Worm (Caenorhabditis elegans) whole organism, late embryonic: Measurements from ENCODE around the gene spr-1.

Experiments
- C08G9.2 ChIP-seq: sonication (generic microtip); optimal IDR thresholded peaks from 2 replicates; lab custom pipeline; 2016; ENCODE audit warnings: mild to moderate bottlenecking, missing genetic modification characterization, moderate library complexity, missing compliant biosample characterization
- C38D4.7 ChIP-seq: fragments of 200-800 bp; sonication (Bioruptor generic); optimal IDR thresholded peaks from 2 replicates; lab custom pipeline; 2018; ENCODE audit warnings: mild to moderate bottlenecking, missing genetic modification characterization, moderate library complexity, missing compliant biosample characterization
- F13H6.1 ChIP-seq: sonication (generic microtip); optimal IDR thresholded peaks from 2 replicates; lab custom pipeline; 2016; ENCODE audit warnings: missing genetic modification characterization, missing compliant biosample characterization
- T23F11.4 ChIP-seq: fragments of 200-800 bp; sonication (Bioruptor generic); optimal IDR thresholded peaks from 2 replicates; lab custom pipeline; 2018; ENCODE audit warnings: mild to moderate bottlenecking, missing genetic modification characterization, missing compliant biosample characterization
- ama-1 ChIP-seq: fragments of 150-350 bp; optimal IDR thresholded peaks from 2 replicates; lab custom pipeline; 2014
- ceh-14 ChIP-seq: sonication (generic microtip); optimal IDR thresholded peaks from 2 replicates; lab custom pipeline; 2016; ENCODE audit warnings: missing genotype, missing genetic modification characterization, missing compliant biosample characterization
- ceh-18 ChIP-seq: sonication (generic microtip); optimal IDR thresholded peaks from 2 replicates; lab custom pipeline; 2016; ENCODE audit warnings: missing genetic modification characterization, missing compliant biosample characterization
- ceh-2 ChIP-seq: sonication (generic microtip); optimal IDR thresholded peaks from 2 replicates; lab custom pipeline; 2016; ENCODE audit warnings: missing genotype, missing genetic modification characterization, missing compliant biosample characterization
- ceh-24 ChIP-seq: sonication (generic microtip); optimal IDR thresholded peaks from 2 replicates; lab custom pipeline; 2016; ENCODE audit warnings: mild to moderate bottlenecking, missing genetic modification characterization, missing compliant biosample characterization
- ceh-30 ChIP-seq: fragments of 150-350 bp; optimal IDR thresholded peaks from 2 replicates; lab custom pipeline; 2014; ENCODE audit warnings: missing biosample characterization, missing genetic modification characterization
- ceh-6 ChIP-seq: fragments of 200-800 bp; sonication (Bioruptor generic); optimal IDR thresholded peaks from 2 replicates; lab custom pipeline; 2018; ENCODE audit warnings: mild to moderate bottlenecking, missing genetic modification characterization, missing compliant biosample characterization
- che-1 ChIP-seq: sonication (generic microtip); optimal IDR thresholded peaks from 2 replicates; lab custom pipeline; 2016; ENCODE audit warnings: mild to moderate bottlenecking, missing genetic modification characterization, missing compliant biosample characterization
- dmd-4 ChIP-seq: sonication (generic microtip); optimal IDR thresholded peaks from 2 replicates; lab custom pipeline; 2016; ENCODE audit warnings: borderline replicate concordance, missing genetic modification characterization, missing compliant biosample characterization
- ets-4 ChIP-seq: sonication (generic microtip); optimal IDR thresholded peaks from 2 replicates; lab custom pipeline; 2016; ENCODE audit warnings: missing genetic modification characterization, missing compliant biosample characterization
- fax-1 ChIP-seq: sonication (generic microtip); optimal IDR thresholded peaks from 2 replicates; lab custom pipeline; 2016; ENCODE audit warnings: missing genotype, missing genetic modification characterization, missing compliant biosample characterization
- fkh-10 ChIP-seq: fragments of 150-350 bp; optimal IDR thresholded peaks from 2 replicates; lab custom pipeline; 2014; ENCODE audit warnings: missing biosample characterization, missing genetic modification reagents, missing genetic modification characterization
- fkh-6 ChIP-seq: sonication (generic microtip); optimal IDR thresholded peaks from 2 replicates; lab custom pipeline; 2016; ENCODE audit warnings: missing genetic modification characterization, missing compliant biosample characterization
- hlh-13 ChIP-seq: fragments of 200-800 bp; sonication (Bioruptor generic); optimal IDR thresholded peaks from 2 replicates; lab custom pipeline; 2018; ENCODE audit warnings: mild to moderate bottlenecking, missing genetic modification characterization, missing compliant biosample characterization
- hlh-6 ChIP-seq: sonication (generic microtip); optimal IDR thresholded peaks from 2 replicates; lab custom pipeline; 2016; ENCODE audit warnings: missing genotype, missing genetic modification characterization, missing compliant biosample characterization
- hlh-8 ChIP-seq: sonication (generic microtip); optimal IDR thresholded peaks from 2 replicates; lab custom pipeline; 2016; ENCODE audit warnings: missing genotype, missing genetic modification characterization, missing compliant biosample characterization
- lim-6 ChIP-seq: sonication (generic microtip); optimal IDR thresholded peaks from 2 replicates; lab custom pipeline; 2016; ENCODE audit warnings: missing genetic modification characterization, missing compliant biosample characterization
- lin-11 ChIP-seq: fragments of 200-800 bp; sonication (Bioruptor generic); optimal IDR thresholded peaks from 2 replicates; lab custom pipeline; 2018; ENCODE audit warnings: mild to moderate bottlenecking, missing genetic modification characterization, missing compliant biosample characterization
- nfya-1 ChIP-seq: sonication (generic microtip); optimal IDR thresholded peaks from 2 replicates; lab custom pipeline; 2017; ENCODE audit warnings: missing genetic modification characterization, mild to moderate bottlenecking, missing compliant biosample characterization, antibody characterized with exemption, moderate library complexity
- nhr-232 ChIP-seq: sonication (generic microtip); optimal IDR thresholded peaks from 2 replicates; lab custom pipeline; 2016; ENCODE audit warnings: missing genetic modification characterization, missing compliant biosample characterization
- npax-4 ChIP-seq: sonication (generic microtip); optimal IDR thresholded peaks from 2 replicates; lab custom pipeline; 2016; ENCODE audit warnings: missing genetic modification characterization, missing compliant biosample characterization
- odd-2 ChIP-seq: sonication (generic microtip); optimal IDR thresholded peaks from 2 replicates; lab custom pipeline; 2017; ENCODE audit warnings: antibody characterized with exemption, mild to moderate bottlenecking, missing genetic modification characterization, missing compliant biosample characterization
- pag-3 ChIP-seq: sonication (generic microtip); optimal IDR thresholded peaks from 2 replicates; lab custom pipeline; 2016; ENCODE audit warnings: missing compliant biosample characterization, missing genetic modification characterization, borderline replicate concordance
- pat-9 ChIP-seq: fragments of 200-800 bp; sonication (Bioruptor generic); optimal IDR thresholded peaks from 2 replicates; lab custom pipeline; 2018; ENCODE audit warnings: mild to moderate bottlenecking, missing genetic modification characterization, moderate library complexity, missing compliant biosample characterization
- pax-1 ChIP-seq: fragments of 150-350 bp; optimal IDR thresholded peaks from 2 replicates; lab custom pipeline; 2014; ENCODE audit warnings: missing biosample characterization, missing genetic modification characterization
- pqm-1 ChIP-seq: sonication (generic microtip); optimal IDR thresholded peaks from 2 replicates; lab custom pipeline; 2016; ENCODE audit warnings: missing genetic modification characterization, missing compliant biosample characterization
- pros-1 ChIP-seq: fragments of 150-350 bp; optimal IDR thresholded peaks from 2 replicates; lab custom pipeline; 2014; ENCODE audit warnings: missing biosample characterization, missing genetic modification reagents, missing genetic modification characterization
- sdc-2 ChIP-seq: sonication (generic microtip); optimal IDR thresholded peaks from 2 replicates; lab custom pipeline; 2016; ENCODE audit warnings: missing genotype, missing genetic modification characterization, missing compliant biosample characterization
- syd-9 ChIP-seq: sonication (generic microtip); optimal IDR thresholded peaks from 2 replicates; lab custom pipeline; 2016; ENCODE audit warnings: mild to moderate bottlenecking, missing genetic modification characterization, moderate library complexity, missing compliant biosample characterization
- tbx-2 ChIP-seq: sonication (generic microtip); optimal IDR thresholded peaks from 2 replicates; lab custom pipeline; 2016; ENCODE audit warnings: missing genetic modification characterization, missing compliant biosample characterization
- tbx-7 ChIP-seq: sonication (generic microtip); optimal IDR thresholded peaks from 2 replicates; lab custom pipeline; 2016; ENCODE audit warnings: missing genotype, missing genetic modification characterization, missing compliant biosample characterization
- ttx-3 ChIP-seq: sonication (generic microtip); optimal IDR thresholded peaks from 2 replicates; lab custom pipeline; 2016; ENCODE audit warnings: missing genetic modification reagents, missing genetic modification characterization, missing compliant biosample characterization
- zip-5 ChIP-seq: sonication (generic microtip); optimal IDR thresholded peaks from 2 replicates; lab custom pipeline; 2016; ENCODE audit warnings: missing genetic modification characterization, missing compliant biosample characterization
- ztf-16 ChIP-seq: sonication (generic microtip); optimal IDR thresholded peaks from 2 replicates; lab custom pipeline; 2017; ENCODE audit warnings: missing genetic modification characterization, missing compliant biosample characterization

Gene spr-1

ce11 chrV:8145329-8145728, 16.2 kb upstream of the spr-1 start, which contains the start of gene D1014.13:
D1014.13 (plus strand) TSS chrV:8145629.
- TF ChIP-seq C38D4.7 (GFP tag; lab: Kevin White, UChicago) (no peak), ets-4 (tag; lab: Kevin White, UChicago) (no peak), F13H6.1 (tag; lab: Kevin White, UChicago) (no peak), syd-9 (tag; lab: Kevin White, UChicago) (no peak), ttx-3 (tag; lab: Kevin White, UChicago) (no peak), ceh-2 (tag; lab: Kevin White, UChicago) (no peak), pqm-1 (tag; lab: Kevin White, UChicago) (no peak), pros-1 (tag; lab: Kevin White, UChicago) (no peak), ceh-24 (tag; lab: Kevin White, UChicago) (no peak), ceh-14 (tag; lab: Kevin White, UChicago) (no peak), pag-3 (tag; lab: Kevin White, UChicago) (no peak), ama-1 (no peak), zip-5 (no peak), T23F11.4 (no peak), dmd-4 (tag; lab: Kevin White, UChicago) (no peak)

ce11 chrV:8144515-8144914, 15.4 kb upstream of the spr-1 start:
- TF ChIP-seq C08G9.2 (tag; lab: Kevin White, UChicago) (no peak), pros-1 (tag; lab: Kevin White, UChicago) (no peak), ceh-18 (tag; lab: Kevin White, UChicago) (no peak), ttx-3 (tag; lab: Kevin White, UChicago) (no peak), nhr-232 (tag; lab: Kevin White, UChicago) (no peak), hlh-6 (tag; lab: Kevin White, UChicago) (no peak), fkh-10 (GFP tag; lab: Kevin White, UChicago) (no peak), sdc-2 (no peak), lim-6 (tag; lab: Kevin White, UChicago) (no peak), tbx-7 (tag; lab: Kevin White, UChicago) (no peak)

- no peak for TF ChIP-seq C08G9.2 (tag; lab: Kevin White, UChicago)
Observed at ce11 chrV:8143605-8144004, 14.5 kb upstream of the spr-1 start, which contains the start of gene D1014.2. D1014.2 (plus strand) TSS chrV:8143905.

- TF ChIP-seq sdc-2 (no peak), fkh-10 (GFP tag; lab: Kevin White, UChicago) (no peak), ztf-16 (tag; lab: Kevin White, UChicago) (no peak), dmd-4 (tag; lab: Kevin White, UChicago) (no peak), che-1 (tag; lab: Kevin White, UChicago) (no peak), odd-2 (no peak), nfya-1 (tag; lab: Kevin White, UChicago) (no peak), pqm-1 (tag; lab: Kevin White, UChicago) (no peak), C38D4.7 (GFP tag; lab: Kevin White, UChicago) (no peak), ceh-30 (tag; lab: Kevin White, UChicago) (no peak)
Observed at ce11 chrV:8132926-8133325, 3.8 kb upstream of the spr-1 start, which contains the start of gene D1014.4. D1014.4 (plus strand) TSS chrV:8133226.

ce11 chrV:8131628-8132027, 2.5 kb upstream of the spr-1 start:
- TF ChIP-seq odd-2 (no peak), pag-3 (tag; lab: Kevin White, UChicago) (no peak), pat-9 (no peak), tbx-2 (tag; lab: Kevin White, UChicago) (no peak), fkh-6 (no peak)

- TF ChIP-seq ceh-2 (tag; lab: Kevin White, UChicago) (no peak), pax-1 (tag; lab: Kevin White, UChicago) (no peak), fkh-10 (GFP tag; lab: Kevin White, UChicago) (no peak), C38D4.7 (GFP tag; lab: Kevin White, UChicago) (no peak), npax-4 (tag; lab: Kevin White, UChicago) (no peak), pat-9 (no peak), lin-11 (tag; lab: Kevin White, UChicago) (no peak), hlh-13 (GFP tag; lab: Kevin White, UChicago) (no peak), sdc-2 (no peak), ttx-3 (tag; lab: Kevin White, UChicago) (no peak), ets-4 (tag; lab: Kevin White, UChicago) (no peak), ceh-14 (tag; lab: Kevin White, UChicago) (no peak), fax-1 (no peak), che-1 (tag; lab: Kevin White, UChicago) (no peak), ceh-6 (no peak), hlh-8 (no peak)
- TF ChIP-seq, all 69 proteins: peak for 0
Observed at ce11 chrV:8130812-8131211, 1.7 kb upstream of the spr-1 start.
